Fruit fly (Drosophila melanogaster) whole organism, pupa: Measurements from ENCODE around the gene CG3764.

Source experiments
- CG13204 ChIP-seq: fragments of 200-800 bp; sonication (Bioruptor generic); optimal IDR thresholded peaks from 2 replicates; lab custom pipeline; 2018; ENCODE audit warnings: missing biosample characterization, mild to moderate bottlenecking, missing genetic modification characterization, moderate library complexity
- CG34367 ChIP-seq: fragments of 200-800 bp; sonication (Bioruptor generic); optimal IDR thresholded peaks from 2 replicates; lab custom pipeline; 2018; ENCODE audit warnings: missing biosample characterization, mild to moderate bottlenecking, missing genetic modification characterization
- CG8159 ChIP-seq: fragments of 200-800 bp; sonication (Bioruptor generic); optimal IDR thresholded peaks from 3 replicates; lab custom pipeline; 2018; ENCODE audit warnings: missing biosample characterization, mild to moderate bottlenecking, missing genetic modification characterization, moderate library complexity
- CG9948 ChIP-seq: fragments of 200-800 bp; sonication (Bioruptor generic); optimal IDR thresholded peaks from 2 replicates; lab custom pipeline; 2018; ENCODE audit warnings: missing biosample characterization, mild to moderate bottlenecking, missing genetic modification characterization, moderate library complexity
- EcR ChIP-seq: fragments of 200-800 bp; sonication (Bioruptor generic); optimal IDR thresholded peaks from 3 replicates; lab custom pipeline; 2019; ENCODE audit warnings: missing biosample characterization, missing genetic modification characterization, mild to moderate bottlenecking, moderate library complexity, missing genetic modification reagents
- Pif1A ChIP-seq: fragments of 200-800 bp; sonication (Bioruptor generic); optimal IDR thresholded peaks from 3 replicates; lab custom pipeline; 2016; ENCODE audit warnings: missing biosample characterization, missing genetic modification characterization
- Snoo ChIP-seq: fragments of 200-800 bp; sonication (Bioruptor generic); optimal IDR thresholded peaks from 3 replicates; lab custom pipeline; 2017; ENCODE audit warnings: missing biosample characterization, mild to moderate bottlenecking, missing genetic modification characterization, inconsistent platforms

- TF ChIP-seq CG34367 (tag; lab: Kevin White, UChicago), result no peak
- no peak for TF ChIP-seq Pif1A (GFP tag; lab: Kevin White, UChicago)
- TF ChIP-seq CG9948, result no peak
- no peak for TF ChIP-seq EcR (GFP tag; lab: Kevin White, UChicago)
- TF ChIP-seq CG8159 (tag; lab: Kevin White, UChicago), result no peak
- no peak for TF ChIP-seq CG13204 (GFP tag; lab: Kevin White, UChicago)
- TF ChIP-seq Snoo (tag; lab: Kevin White, UChicago), result no peak
Measured at dm6 chr3L:16977311-16977710, 35.1 kb downstream of the CG3764 start.
